Worm (Caenorhabditis elegans): ENCODE data around the gene ints-2.

DNA sequence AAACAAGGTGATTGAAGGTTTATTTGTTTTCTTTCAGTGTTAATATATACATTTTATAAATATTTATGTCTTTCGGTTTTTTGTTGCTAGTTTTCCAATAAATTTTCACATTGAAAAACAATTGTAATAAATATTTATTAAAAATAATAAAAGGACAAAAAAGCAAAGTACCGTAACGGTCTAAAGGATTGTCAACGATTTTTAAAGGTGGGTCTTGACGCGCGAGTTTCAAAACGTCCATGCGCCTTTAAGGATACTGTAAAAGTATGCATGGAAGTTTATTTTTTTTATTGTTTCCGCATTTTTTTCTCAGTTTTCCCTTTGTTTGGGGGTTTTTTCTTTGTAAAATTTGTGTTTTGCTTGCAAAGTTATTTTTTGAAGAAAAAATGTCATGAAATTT lies 7.4 kb downstream of the ints-2 start:
- TF ChIP-seq snpc-4 (GFP tag; optimal IDR thresholded peaks at IDR 0.05) (no peak), snpc-4 (tag; optimal IDR thresholded peaks at IDR 0.05) (no peak), snpc-1.3 (tag; optimal IDR thresholded peaks at IDR 0.05; ENCODE audit: insufficient read depth) (peak; percentile 43), bed-2 (GFP tag; IDR thresholded peaks at IDR 0.05) (no peak), nfya-1 (tag; optimal IDR thresholded peaks at IDR 0.05; ENCODE audit: borderline replicate concordance, insufficient read depth) (no peak), ztf-18 (tag; optimal IDR thresholded peaks at IDR 0.05) (no peak)
